Fruit fly (Drosophila melanogaster): ENCODE results near the gene CalpB.

CalpB gene

dm6 chr3L:9850114-9850513 lies 38.4 kb upstream of the CalpB start:
- TF ChIP-seq CG14711 (tag; optimal IDR thresholded peaks at IDR 0.05) (no peak), CG33017 (tag; optimal IDR thresholded peaks at IDR 0.05) (no peak), pad (GFP tag; optimal IDR thresholded peaks at IDR 0.05) (no peak), CG11617 (GFP tag; optimal IDR thresholded peaks at IDR 0.05) (no peak), CG12768 (GFP tag; optimal IDR thresholded peaks at IDR 0.05) (no peak)

dm6 chr3L:9851000-9851671 lies 37.4 kb upstream of the CalpB start:
- TF ChIP-seq CG11617 (GFP tag; optimal IDR thresholded peaks at IDR 0.05) (no peak), Mnt (GFP tag; optimal IDR thresholded peaks at IDR 0.05) (no peak)

- peak; percentile 40 for TF ChIP-seq CG14711 (tag; optimal IDR thresholded peaks at IDR 0.05)
- no peak for TF ChIP-seq CG7101 (tag; optimal IDR thresholded peaks at IDR 0.05)
These were observed 35.3 kb upstream of the CalpB start for dm6 chr3L:9853140-9853746.

dm6 chr3L:9853895-9854470 lies 34.6 kb upstream of the CalpB start:
- TF ChIP-seq tj (GFP tag; optimal IDR thresholded peaks at IDR 0.05): peak; percentile 12
- peak; percentile 99 for TF ChIP-seq cic (GFP tag; optimal IDR thresholded peaks at IDR 0.05)
- TF ChIP-seq CG14711 (tag; optimal IDR thresholded peaks at IDR 0.05): no peak
- peak; percentile 36 for TF ChIP-seq pad (GFP tag; optimal IDR thresholded peaks at IDR 0.05)
- peak; percentile 72 for TF ChIP-seq Mnt (GFP tag; optimal IDR thresholded peaks at IDR 0.05)
- no peak for TF ChIP-seq CG12768 (GFP tag; optimal IDR thresholded peaks at IDR 0.05)
- TF ChIP-seq Clk (GFP tag; optimal IDR thresholded peaks at IDR 0.05): no peak

dm6 chr3L:9854583-9855519 lies 33.7 kb upstream of the CalpB start, which contains the start of gene RasGAP1:
Gene RasGAP1, minus strand, starts transcription at chr3L:9855285.
- TF ChIP-seq bab1 (GFP tag; optimal IDR thresholded peaks at IDR 0.05) (peak; percentile 43), tj (GFP tag; optimal IDR thresholded peaks at IDR 0.05) (peak; percentile 5), cic (GFP tag; optimal IDR thresholded peaks at IDR 0.05) (peak; percentile 46), Crg-1 (GFP tag; optimal IDR thresholded peaks at IDR 0.05) (peak; percentile 3), pad (GFP tag; optimal IDR thresholded peaks at IDR 0.05) (peak; percentile 39), Mnt (GFP tag; optimal IDR thresholded peaks at IDR 0.05) (peak; percentile 36), CG7045 (GFP tag; optimal IDR thresholded peaks at IDR 0.05) (no peak), Clk (GFP tag; optimal IDR thresholded peaks at IDR 0.05) (no peak), CG33017 (tag; optimal IDR thresholded peaks at IDR 0.05) (peak; percentile 27), CG14711 (tag; optimal IDR thresholded peaks at IDR 0.05) (no peak), CG11617 (GFP tag; optimal IDR thresholded peaks at IDR 0.05) (peak; percentile 19), kay (GFP tag; ENCODE audit: borderline replicate concordance) (peak; percentile 80)

dm6 chr3L:9855784-9856426 lies 32.7 kb upstream of the CalpB start:
- TF ChIP-seq bab1 (GFP tag; optimal IDR thresholded peaks at IDR 0.05) (peak; percentile 84), Mnt (GFP tag; optimal IDR thresholded peaks at IDR 0.05) (peak; percentile 26), kay (GFP tag; ENCODE audit: borderline replicate concordance) (no peak), pad (GFP tag; optimal IDR thresholded peaks at IDR 0.05) (peak; percentile 46), Clk (GFP tag; optimal IDR thresholded peaks at IDR 0.05) (peak; percentile 46), CG1620 (GFP tag; optimal IDR thresholded peaks at IDR 0.05) (peak; percentile 28), cic (GFP tag; optimal IDR thresholded peaks at IDR 0.05) (peak; percentile 30), CG14711 (tag; optimal IDR thresholded peaks at IDR 0.05) (peak; percentile 69), CG7045 (GFP tag; optimal IDR thresholded peaks at IDR 0.05) (peak; percentile 66), cnc (optimal IDR thresholded peaks at IDR 0.05) (no peak), CG33017 (tag; optimal IDR thresholded peaks at IDR 0.05) (peak; percentile 72), Crg-1 (GFP tag; optimal IDR thresholded peaks at IDR 0.05) (peak; percentile 41), tj (GFP tag; optimal IDR thresholded peaks at IDR 0.05) (peak; percentile 38), toe (GFP tag; optimal IDR thresholded peaks at IDR 0.05) (peak; percentile 26), Hr96 (GFP tag; optimal IDR thresholded peaks at IDR 0.05) (peak; percentile 80), CG11617 (GFP tag; optimal IDR thresholded peaks at IDR 0.05) (peak; percentile 40), CG5204 (GFP tag; optimal IDR thresholded peaks at IDR 0.05) (no peak), CG12768 (GFP tag; optimal IDR thresholded peaks at IDR 0.05) (peak; percentile 60), ovo (GFP tag; optimal IDR thresholded peaks at IDR 0.05) (no peak), CG7101 (tag; optimal IDR thresholded peaks at IDR 0.05) (peak; percentile 82)

Measured in whole organism, adult.